Worm (Caenorhabditis elegans) whole organism, L2 larva: Measurements from ENCODE around the gene ZK418.5.

Source experiments
- C34F6.9 ChIP-seq: fragments of 150-350 bp; optimal IDR thresholded peaks from 2 replicates; lab custom pipeline; 2014; ENCODE audit warnings: missing biosample characterization, missing genetic modification characterization
- F13H6.1 ChIP-seq: sonication (generic microtip); optimal IDR thresholded peaks from 2 replicates; lab custom pipeline; 2016; ENCODE audit warnings: missing genetic modification characterization, missing compliant biosample characterization
- R02D3.7 ChIP-seq: fragments of 150-350 bp; optimal IDR thresholded peaks from 2 replicates; lab custom pipeline; 2014; ENCODE audit warnings: missing biosample characterization, missing genetic modification characterization
- Y55F3AM.14 ChIP-seq: fragments of 200-800 bp; sonication (Bioruptor generic); optimal IDR thresholded peaks from 2 replicates; lab custom pipeline; 2018; ENCODE audit warnings: mild to moderate bottlenecking, missing genetic modification characterization, missing compliant biosample characterization
- ZK546.5 ChIP-seq: sonication (generic microtip); optimal IDR thresholded peaks from 2 replicates; lab custom pipeline; 2017; ENCODE audit warnings: missing biosample characterization, missing genetic modification characterization
- alr-1 ChIP-seq: fragments of 150-350 bp; optimal IDR thresholded peaks from 2 replicates; lab custom pipeline; 2014; ENCODE audit warnings: missing biosample characterization, missing genetic modification characterization
- ama-1 ChIP-seq: fragments of 150-350 bp; optimal IDR thresholded peaks from 2 replicates; lab custom pipeline; 2018; ENCODE audit warnings: inconsistent platforms
- blmp-1 ChIP-seq: sonication (generic microtip); optimal IDR thresholded peaks from 2 replicates; lab custom pipeline; 2017; ENCODE audit warnings: missing genetic modification characterization, mild to moderate bottlenecking, missing compliant biosample characterization, antibody characterized with exemption, moderate library complexity; ENCODE audit not compliant: insufficient read depth
- ceh-16 ChIP-seq: fragments of 150-350 bp; optimal IDR thresholded peaks from 2 replicates; lab custom pipeline; 2014; ENCODE audit warnings: missing biosample characterization, missing genetic modification characterization
- ceh-82 ChIP-seq: fragments of 150-350 bp; optimal IDR thresholded peaks from 2 replicates; lab custom pipeline; 2014; ENCODE audit warnings: missing biosample characterization, missing genetic modification characterization
- crh-2 ChIP-seq: sonication (generic microtip); optimal IDR thresholded peaks from 2 replicates; lab custom pipeline; 2017; ENCODE audit warnings: missing biosample characterization, missing genetic modification characterization
- egl-27 ChIP-seq: sonication (generic microtip); optimal IDR thresholded peaks from 3 replicates; lab custom pipeline; 2017; ENCODE audit warnings: missing biosample characterization, missing genetic modification reagents, missing genetic modification characterization
- elt-1 ChIP-seq: fragments of 150-350 bp; optimal IDR thresholded peaks from 2 replicates; lab custom pipeline; 2014; ENCODE audit warnings: missing biosample characterization, missing genetic modification characterization
- fos-1 ChIP-seq: fragments of 150-350 bp; optimal IDR thresholded peaks from 2 replicates; lab custom pipeline; 2014; ENCODE audit warnings: missing biosample characterization, missing genetic modification characterization
- gmeb-1 ChIP-seq: fragments of 150-350 bp; optimal IDR thresholded peaks from 2 replicates; lab custom pipeline; 2014; ENCODE audit warnings: missing biosample characterization, missing genetic modification characterization
- lin-11 ChIP-seq: fragments of 150-350 bp; sonication (generic microtip); optimal IDR thresholded peaks from 2 replicates; lab custom pipeline; 2014; ENCODE audit warnings: missing biosample characterization, missing genetic modification characterization, inconsistent platforms, mixed read lengths
- lin-13 ChIP-seq: fragments of 150-350 bp; optimal IDR thresholded peaks from 2 replicates; lab custom pipeline; 2014; ENCODE audit warnings: missing biosample characterization, missing genetic modification reagents, missing genetic modification characterization
- lsy-2 ChIP-seq, 2 experiments: fragments of 150-350 bp in 1 of 2; sonication (generic microtip) in 1 of 2; optimal IDR thresholded peaks; 2 replicates each; lab custom pipeline; 2014 to 2017; ENCODE audit warnings: missing biosample characterization in 2 of 2, missing genetic modification characterization in 2 of 2
- mab-5 ChIP-seq: fragments of 150-350 bp; optimal IDR thresholded peaks from 2 replicates; lab custom pipeline; 2014; ENCODE audit warnings: missing biosample characterization, missing genetic modification characterization
- mbf-1 ChIP-seq: sonication (generic microtip); optimal IDR thresholded peaks from 2 replicates; lab custom pipeline; 2017; ENCODE audit warnings: missing biosample characterization, missing genetic modification characterization
- mdl-1 ChIP-seq, 2 experiments: fragments of 150-350 bp in 1 of 2; sonication (generic microtip) in 1 of 2; optimal IDR thresholded peaks; 2 replicates each; lab custom pipeline; 2017; ENCODE audit warnings: missing biosample characterization in 2 of 2, missing genetic modification characterization in 2 of 2
- nhr-11 ChIP-seq: fragments of 150-350 bp; optimal IDR thresholded peaks from 2 replicates; lab custom pipeline; 2014; ENCODE audit warnings: missing biosample characterization, missing genetic modification characterization
- nhr-12 ChIP-seq: fragments of 150-350 bp; optimal IDR thresholded peaks from 2 replicates; lab custom pipeline; 2014; ENCODE audit warnings: missing biosample characterization, missing genetic modification characterization
- nhr-129 ChIP-seq: fragments of 150-350 bp; optimal IDR thresholded peaks from 2 replicates; lab custom pipeline; 2014; ENCODE audit warnings: missing biosample characterization, missing genetic modification characterization
- nhr-237 ChIP-seq: fragments of 150-350 bp; optimal IDR thresholded peaks from 2 replicates; lab custom pipeline; 2014; ENCODE audit warnings: missing biosample characterization, missing genetic modification characterization
- nhr-25 ChIP-seq: fragments of 150-350 bp; sonication (generic microtip); optimal IDR thresholded peaks from 3 replicates; lab custom pipeline; 2014; ENCODE audit warnings: missing biosample characterization, missing genetic modification characterization
- nhr-6 ChIP-seq: fragments of 150-350 bp; optimal IDR thresholded peaks from 2 replicates; lab custom pipeline; 2014; ENCODE audit warnings: missing biosample characterization, missing genetic modification characterization
- nhr-77 ChIP-seq: fragments of 150-350 bp; optimal IDR thresholded peaks from 2 replicates; lab custom pipeline; 2014; ENCODE audit warnings: missing biosample characterization, missing genetic modification characterization
- skn-1 ChIP-seq: sonication (generic microtip); optimal IDR thresholded peaks from 2 replicates; lab custom pipeline; 2017; ENCODE audit warnings: missing biosample characterization, missing genetic modification characterization
- sma-3 ChIP-seq: sonication (generic microtip); optimal IDR thresholded peaks from 2 replicates; lab custom pipeline; 2016; ENCODE audit warnings: missing genetic modification reagents, missing genetic modification characterization, missing compliant biosample characterization
- sma-9 ChIP-seq, 2 experiments: fragments of 150-350 bp in 1 of 2; sonication (generic microtip) in 1 of 2; optimal IDR thresholded peaks; 2 replicates each; lab custom pipeline; 2014 to 2016; ENCODE audit warnings: missing genetic modification characterization in 2 of 2, mild to moderate bottlenecking in 1 of 2, missing biosample characterization in 1 of 2, missing compliant biosample characterization in 1 of 2, missing genetic modification reagents in 1 of 2, moderate library complexity in 1 of 2
- snpc-4 ChIP-seq: fragments of 150-350 bp; optimal IDR thresholded peaks from 2 replicates; lab custom pipeline; 2014; ENCODE audit warnings: missing biosample characterization, missing genetic modification characterization
- unc-55 ChIP-seq: fragments of 150-350 bp; sonication (generic microtip); optimal IDR thresholded peaks from 3 replicates; lab custom pipeline; 2014; ENCODE audit warnings: missing biosample characterization, missing genetic modification reagents, missing genetic modification characterization
- unc-62 ChIP-seq: fragments of 150-350 bp; optimal IDR thresholded peaks from 2 replicates; lab custom pipeline; 2014; ENCODE audit warnings: missing biosample characterization, missing genetic modification reagents, missing genetic modification characterization

The ZK418.5 gene

DNA sequence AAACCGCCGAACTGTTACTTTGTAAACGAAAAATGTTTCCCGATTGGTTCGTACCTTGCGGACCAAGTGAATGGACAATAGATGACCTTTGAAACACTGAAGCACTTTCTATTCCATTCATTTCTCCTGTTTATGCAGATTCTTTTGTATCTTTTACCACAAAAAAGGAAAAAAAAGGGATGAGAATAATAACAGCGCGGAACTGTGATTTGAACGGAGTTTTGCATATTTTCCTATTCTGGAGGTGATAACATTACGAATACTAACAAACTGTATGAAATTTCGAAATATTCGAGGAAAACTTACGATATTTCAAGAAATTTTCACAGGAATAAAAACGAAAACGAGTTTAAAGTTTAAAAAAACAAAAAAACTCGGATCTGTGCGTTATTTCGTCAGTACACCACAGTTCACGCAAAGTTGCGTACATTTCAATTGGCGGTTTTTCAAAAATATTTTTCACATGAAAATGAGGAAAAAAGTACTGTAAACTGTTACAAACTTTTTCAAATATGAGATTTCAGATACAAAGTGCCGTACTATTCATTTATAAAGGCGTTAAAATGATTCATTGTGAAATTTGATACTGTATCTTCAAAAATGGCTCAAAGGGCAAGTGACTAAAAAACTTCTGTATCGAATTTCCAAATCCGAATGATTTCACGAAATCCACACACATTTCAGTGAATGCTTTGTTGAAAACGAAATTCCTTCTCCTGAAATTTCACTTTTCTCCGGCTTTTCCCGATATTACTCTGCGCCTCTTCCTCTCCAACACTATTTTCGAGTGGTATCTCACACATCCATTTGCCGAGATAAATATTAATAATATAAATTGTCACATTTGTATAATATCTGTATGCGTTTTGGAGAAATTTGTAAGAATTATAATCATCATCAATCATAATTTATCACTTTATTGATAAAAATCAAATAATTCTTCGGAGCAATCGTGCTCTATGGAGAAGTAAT is 39.1 kb downstream of the ZK418.5 start:
- TF ChIP-seq F13H6.1 (tag; lab: Kevin White, UChicago) (no peak), sma-3 (no peak), mab-5 (tag; lab: Kevin White, UChicago) (no peak), Y55F3AM.14 (GFP tag; lab: Kevin White, UChicago) (no peak), ceh-16 (tag; lab: Kevin White, UChicago) (no peak), snpc-4 (tag; lab: Kevin White, UChicago) (no peak), alr-1 (tag; lab: Kevin White, UChicago) (no peak), crh-2 (tag; lab: Kevin White, UChicago) (no peak)

DNA sequence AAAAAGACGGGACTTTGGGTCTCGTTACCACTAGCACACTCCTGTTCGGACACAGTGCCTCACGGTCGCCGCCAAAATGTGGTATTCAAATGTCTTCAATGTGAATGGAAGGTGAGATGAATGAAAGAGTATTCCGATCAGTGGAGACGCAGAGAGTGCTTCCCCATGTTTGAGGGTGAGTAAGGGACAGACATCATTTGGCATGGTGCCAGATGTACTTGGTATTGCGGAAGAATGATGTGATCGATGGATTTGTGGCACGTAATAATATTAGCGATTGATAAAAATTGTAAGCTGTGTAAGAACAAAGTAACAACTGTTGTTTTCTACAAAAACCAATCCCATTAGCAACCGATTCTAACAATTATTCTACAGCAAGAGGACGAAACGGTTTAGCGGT is 41.6 kb downstream of the ZK418.5 start:
- TF ChIP-seq fos-1 (tag; lab: Kevin White, UChicago) (peak; percentile 3), nhr-11 (tag; lab: Kevin White, UChicago) (no peak)
- TF ChIP-seq, all 48 proteins: peak for 1

DNA sequence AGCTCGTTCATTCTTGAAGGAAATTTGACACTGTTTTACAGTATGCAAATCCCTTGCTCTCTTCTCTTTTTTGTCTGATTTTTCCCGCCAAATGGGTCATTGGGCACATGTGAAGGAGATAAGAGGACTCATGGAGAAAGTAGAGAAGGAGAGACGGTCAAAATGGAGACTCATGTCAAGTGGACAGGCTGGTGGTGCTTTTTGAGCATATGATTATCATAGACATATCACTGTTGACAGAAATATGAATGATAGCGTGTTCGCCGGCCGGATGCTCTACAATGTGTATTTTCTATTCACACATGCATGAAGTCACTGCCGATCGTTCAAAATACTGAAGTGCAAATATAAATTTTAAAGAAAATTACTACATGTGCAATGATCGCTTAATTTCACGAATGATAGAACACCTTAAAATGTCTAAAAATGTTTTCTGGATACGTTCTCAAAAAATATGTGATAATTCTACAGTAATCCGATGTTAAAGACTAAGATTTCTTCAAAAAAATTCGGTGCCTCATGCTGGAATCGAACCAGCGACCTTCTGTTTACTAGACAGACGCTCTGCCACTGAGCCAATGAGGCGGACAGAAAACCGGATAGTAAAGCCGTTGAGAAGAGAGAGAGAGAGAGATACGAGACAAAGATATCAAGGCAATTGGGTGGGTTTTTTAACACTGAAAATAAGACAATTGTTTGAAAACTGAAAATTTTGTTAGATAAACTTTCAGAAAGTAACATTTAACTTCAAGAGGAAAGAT is 43.4 kb downstream of the ZK418.5 start:
- TF ChIP-seq unc-55 (peak; percentile 62), ceh-82 (no peak), unc-62 (GFP tag; lab: Kevin White, UChicago) (no peak), snpc-4 (tag; lab: Kevin White, UChicago) (peak; percentile 94), lin-13 (GFP tag; lab: Kevin White, UChicago) (peak; percentile 27), elt-1 (no peak), nhr-25 (tag; lab: Kevin White, UChicago) (no peak), nhr-237 (no peak), lin-11 (tag; lab: Kevin White, UChicago) (no peak), nhr-129 (peak; percentile 62), F13H6.1 (tag; lab: Kevin White, UChicago) (peak; percentile 38), egl-27 (tag; lab: Kevin White, UChicago) (no peak), mdl-1 (tag; optimal IDR thresholded peaks at IDR 0.05; lab: Kevin White, UChicago) (no peak), nhr-12 (tag; lab: Kevin White, UChicago) (no peak), ceh-16 (tag; lab: Kevin White, UChicago) (no peak), sma-9 (GFP tag; optimal IDR thresholded peaks at IDR 0.05; lab: Kevin White, UChicago) (peak; percentile 49), sma-9 (tag; optimal IDR thresholded peaks at IDR 0.05; lab: Kevin White, UChicago) (no peak), sma-3 (peak; percentile 18), skn-1 (no peak), alr-1 (tag; lab: Kevin White, UChicago) (no peak), mbf-1 (no peak), lsy-2 (tag; optimal IDR thresholded peaks at IDR 0.05; lab: Kevin White, UChicago) (peak in 1 of 2 experiments; percentile 52), gmeb-1 (peak; percentile 27), crh-2 (tag; lab: Kevin White, UChicago) (peak; percentile 43), ama-1 (lab: Kevin White, UChicago) (no peak), ZK546.5 (tag; lab: Kevin White, UChicago) (no peak), blmp-1 (tag; lab: Kevin White, UChicago) (no peak), C34F6.9 (peak; percentile 19), nhr-6 (tag; lab: Kevin White, UChicago) (no peak)

DNA sequence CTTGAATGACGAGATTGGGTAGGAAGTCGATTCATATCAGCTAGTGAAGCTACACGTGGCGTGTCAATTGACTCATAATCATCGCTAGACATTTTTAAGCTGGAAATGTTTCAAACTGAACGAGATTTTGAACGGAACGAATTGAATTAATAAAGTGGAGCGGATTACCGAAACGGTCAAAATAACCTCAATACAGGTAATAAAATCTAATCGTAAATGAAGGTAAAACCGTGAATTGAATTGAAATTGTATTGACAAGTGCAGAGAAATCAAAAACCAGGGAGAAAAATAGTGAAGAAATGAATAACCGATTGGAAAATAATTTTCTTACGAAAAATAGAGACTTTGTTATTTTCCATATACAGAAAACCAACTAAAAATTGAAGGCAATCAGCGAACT is 44.5 kb downstream of the ZK418.5 start, which contains the start of gene cyk-1:
cyk-1 (minus strand) TSS at position 101 of the 400 bp plus-strand sequence.
- TF ChIP-seq nhr-77 (tag; lab: Kevin White, UChicago) (no peak), R02D3.7 (tag; lab: Kevin White, UChicago) (no peak)
